Fruit fly (Drosophila melanogaster): ENCODE measurements around the gene CG11069.

The CG11069 gene

DNA sequence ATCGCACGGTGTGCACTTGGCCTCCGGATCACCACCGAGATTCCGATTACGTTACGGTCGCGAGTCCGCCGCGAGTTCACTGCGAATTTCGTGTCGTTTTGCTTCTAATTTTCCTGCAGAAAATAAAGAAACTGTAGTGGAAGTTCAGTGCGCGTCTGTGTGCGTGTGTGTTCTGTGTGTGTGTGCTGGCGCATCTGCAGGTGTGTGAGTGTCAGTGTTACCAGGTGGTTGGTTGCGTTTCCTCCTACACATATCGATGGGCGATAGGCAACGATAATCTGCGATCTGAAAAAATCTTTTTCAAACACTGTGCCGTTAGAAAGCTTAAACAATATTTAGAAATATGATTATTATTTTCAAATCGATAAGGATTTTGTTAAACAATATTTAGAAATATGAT, 43.5 kb downstream of the CG11069 start, which contains the start of gene Osbp (continued):
- no peak for TF ChIP-seq CG13775 (GFP tag; optimal IDR thresholded peaks at IDR 0.05)
- TF ChIP-seq az2 (GFP tag; optimal IDR thresholded peaks at IDR 0.05), result no peak
- TF ChIP-seq CG8924 (tag; optimal IDR thresholded peaks at IDR 0.05), result no peak
- TF ChIP-seq Lhr (GFP tag; optimal IDR thresholded peaks at IDR 0.05), result no peak
- no peak for TF ChIP-seq NFAT (GFP tag; IDR thresholded peaks at IDR 0.05)
- TF ChIP-seq Mes4 (GFP tag; optimal IDR thresholded peaks at IDR 0.05), result no peak
- TF ChIP-seq CG10209 (GFP tag; optimal IDR thresholded peaks at IDR 0.05), result no peak
- TF ChIP-seq CG7839 (tag; optimal IDR thresholded peaks at IDR 0.05), result no peak
- TF ChIP-seq CG17328 (GFP tag; IDR thresholded peaks at IDR 0.05), result no peak
- no peak for TF ChIP-seq CG12071 (GFP tag; optimal IDR thresholded peaks at IDR 0.05)
- no peak for TF ChIP-seq Atf3 (GFP tag; optimal IDR thresholded peaks at IDR 0.05)
- no peak for TF ChIP-seq CG13894 (tag; optimal IDR thresholded peaks at IDR 0.05)
- no peak for TF ChIP-seq usp (GFP tag; optimal IDR thresholded peaks at IDR 0.05)
- no peak for TF ChIP-seq NC2β (GFP tag; optimal IDR thresholded peaks at IDR 0.05)
- TF ChIP-seq zen2 (GFP tag; IDR thresholded peaks at IDR 0.05; ENCODE audit: partially characterized antibody), result peak; percentile 36; the same call in 2 of the 3 replicates
- TF ChIP-seq CG3995 (GFP tag; optimal IDR thresholded peaks at IDR 0.05), result no peak
- peak; percentile 79 for TF ChIP-seq gfzf (GFP tag; optimal IDR thresholded peaks at IDR 0.05)
- no peak for TF ChIP-seq CG30020 (tag; optimal IDR thresholded peaks at IDR 0.05)
- TF ChIP-seq esg (GFP tag; conservative IDR thresholded peaks at IDR 0.05), result no peak
- TF ChIP-seq Stat92E (GFP tag; optimal IDR thresholded peaks at IDR 0.05), result no peak
- peak; percentile 72 for TF ChIP-seq bbx (GFP tag; IDR thresholded peaks at IDR 0.05; ENCODE audit: partially characterized antibody)
- no peak for TF ChIP-seq prd (optimal IDR thresholded peaks at IDR 0.05)
- no peak for TF ChIP-seq prd (GFP tag; IDR thresholded peaks at IDR 0.05)
- no peak for TF ChIP-seq Hand (GFP tag; optimal IDR thresholded peaks at IDR 0.05)
- no peak for TF ChIP-seq Bdp1 (GFP tag; optimal IDR thresholded peaks at IDR 0.05)
- no peak for TF ChIP-seq schlank (tag; optimal IDR thresholded peaks at IDR 0.05)
- TF ChIP-seq bab2 (GFP tag; optimal IDR thresholded peaks at IDR 0.05), result no peak
- no peak for TF ChIP-seq Adf1 (GFP tag; IDR thresholded peaks at IDR 0.05)
- TF ChIP-seq CG7271 (tag; optimal IDR thresholded peaks at IDR 0.05), result no peak
- no peak for TF ChIP-seq CG6689 (GFP tag; IDR thresholded peaks at IDR 0.05)
- no peak for TF ChIP-seq ase (GFP tag; IDR thresholded peaks at IDR 0.05)
- no peak for TF ChIP-seq CG17802 (tag; optimal IDR thresholded peaks at IDR 0.05)
- no peak for TF ChIP-seq CG9609 (GFP tag; optimal IDR thresholded peaks at IDR 0.05)
- no peak for TF ChIP-seq h (optimal IDR thresholded peaks at IDR 0.05)
- peak; percentile 36 for TF ChIP-seq MTF-1 (GFP tag; optimal IDR thresholded peaks at IDR 0.05; ENCODE audit: borderline replicate concordance)
- TF ChIP-seq CG4328 (GFP tag; optimal IDR thresholded peaks at IDR 0.05), result no peak
- TF ChIP-seq trh (GFP tag; optimal IDR thresholded peaks at IDR 0.05), result no peak
- TF ChIP-seq sima (GFP tag; optimal IDR thresholded peaks at IDR 0.05), result no peak
- no peak for TF ChIP-seq Six4 (GFP tag; optimal IDR thresholded peaks at IDR 0.05)
- TF ChIP-seq eyg (GFP tag; optimal IDR thresholded peaks at IDR 0.05), result no peak
- TF ChIP-seq CG8089 (GFP tag; optimal IDR thresholded peaks at IDR 0.05), result no peak
- peak; percentile 94 for TF ChIP-seq MESR4 (GFP tag; optimal IDR thresholded peaks at IDR 0.05)
- no peak for TF ChIP-seq CG12104 (GFP tag; optimal IDR thresholded peaks at IDR 0.05)
- no peak for TF ChIP-seq lab (GFP tag; optimal IDR thresholded peaks at IDR 0.05)
- no peak for TF ChIP-seq CG10654 (GFP tag; optimal IDR thresholded peaks at IDR 0.05)
- no peak for TF ChIP-seq CG1529 (GFP tag; optimal IDR thresholded peaks at IDR 0.05)
- TF ChIP-seq Ssrp (tag; optimal IDR thresholded peaks at IDR 0.05), result no peak
- TF ChIP-seq Asciz (GFP tag; optimal IDR thresholded peaks at IDR 0.05), result no peak
- TF ChIP-seq C15 (GFP tag; IDR thresholded peaks at IDR 0.05), result no peak
- no peak for TF ChIP-seq CG13624 (GFP tag; optimal IDR thresholded peaks at IDR 0.05)
- no peak for TF ChIP-seq CG14050 (GFP tag; IDR thresholded peaks at IDR 0.05)
- no peak for TF ChIP-seq ERR (GFP tag; optimal IDR thresholded peaks at IDR 0.05)
